Fruit fly (Drosophila melanogaster): Measurements from ENCODE around the gene CG11333.

Gene CG11333

dm6 chr3R:31457997-31458467 lies 5.1 kb upstream of the CG11333 start (continued):
- TF ChIP-seq HLH4C (GFP tag; IDR thresholded peaks at IDR 0.05; ENCODE audit: partially characterized antibody) (0 out of 3 replicates have a peak, but pooled peaks have one; percentile 21), toy (GFP tag; IDR thresholded peaks at IDR 0.05) (no peak), HLH3B (GFP tag; IDR thresholded peaks at IDR 0.05) (no peak), CG2116 (GFP tag; optimal IDR thresholded peaks at IDR 0.05) (peak; percentile 8), HmgZ (tag; optimal IDR thresholded peaks at IDR 0.05) (peak; percentile 52), Eip74EF (GFP tag; optimal IDR thresholded peaks at IDR 0.05) (peak in 1 of 2 experiments; percentile 26), CG17328 (GFP tag; IDR thresholded peaks at IDR 0.05) (no peak), Scr (GFP tag; IDR thresholded peaks at IDR 0.05; ENCODE audit: partially characterized antibody) (peak; percentile 40; the same call in 1 of the 2 replicates), Hr51 (GFP tag; optimal IDR thresholded peaks at IDR 0.05) (no peak), CG8478 (optimal IDR thresholded peaks at IDR 0.05) (peak; percentile 79), zfh1 (GFP tag; IDR thresholded peaks at IDR 0.05) (0 out of 3 replicates have a peak, but pooled peaks have one; percentile 7), crp (GFP tag; optimal IDR thresholded peaks at IDR 0.05) (peak in 1 of 2 experiments; percentile 61), Rfx (GFP tag; IDR thresholded peaks at IDR 0.05) (0 out of 2 replicates have a peak, but pooled peaks have one; percentile 9), lola (GFP tag; optimal IDR thresholded peaks at IDR 0.05) (peak in 1 of 3 experiments; percentile 87), p53 (GFP tag; optimal IDR thresholded peaks at IDR 0.05) (no peak), Bgb (GFP tag; IDR thresholded peaks at IDR 0.05; ENCODE audit: partially characterized antibody) (peak; percentile 54; the same call in 1 of the 2 replicates), HmgD (GFP tag; optimal IDR thresholded peaks at IDR 0.05) (peak; percentile 79), Oli (tag; optimal IDR thresholded peaks at IDR 0.05) (no peak), pita (GFP tag; optimal IDR thresholded peaks at IDR 0.05) (peak; percentile 4)

dm6 chr3R:31459769-31460168 lies 3.3 kb upstream of the CG11333 start, which contains the start of gene Loxl1:
Gene Loxl1 (minus strand): TSS chr3R:31459869.
- no peak for TF ChIP-seq lola (GFP tag; optimal IDR thresholded peaks at IDR 0.05)
- no peak for TF ChIP-seq stwl (tag; optimal IDR thresholded peaks at IDR 0.05)
- peak; percentile 13 for TF ChIP-seq sens (GFP tag)
- TF ChIP-seq CG12942 (GFP tag; optimal IDR thresholded peaks at IDR 0.05): no peak
- no peak for TF ChIP-seq TFAM (GFP tag; optimal IDR thresholded peaks at IDR 0.05)
- no peak for TF ChIP-seq esg (GFP tag; conservative IDR thresholded peaks at IDR 0.05)
- no peak for TF ChIP-seq Fer2 (tag; optimal IDR thresholded peaks at IDR 0.05)

dm6 chr3R:31461281-31461680 lies 1.8 kb upstream of the CG11333 start:
- TF ChIP-seq CG34376 (GFP tag; optimal IDR thresholded peaks at IDR 0.05) (peak; percentile 47), hth (optimal IDR thresholded peaks at IDR 0.05) (no peak), seq (GFP tag; IDR thresholded peaks at IDR 0.05) (no peak), Med (GFP tag) (peak; percentile 36), Doc2 (GFP tag; IDR thresholded peaks at IDR 0.05) (no peak), pum (GFP tag; optimal IDR thresholded peaks at IDR 0.05) (no peak), cwo (GFP tag; optimal IDR thresholded peaks at IDR 0.05) (peak; percentile 69), sug (tag; optimal IDR thresholded peaks at IDR 0.05) (peak; percentile 60)

- TF ChIP-seq Deaf1 (tag; optimal IDR thresholded peaks at IDR 0.05) (peak; percentile 12), CG1792 (GFP tag; optimal IDR thresholded peaks at IDR 0.05) (no peak), CG6175 (GFP tag; IDR thresholded peaks at IDR 0.05) (no peak), CG14014 (GFP tag; IDR thresholded peaks at IDR 0.05) (0 out of 2 replicates have a peak, but pooled peaks have one; percentile 9), Bgb (GFP tag; IDR thresholded peaks at IDR 0.05; ENCODE audit: partially characterized antibody) (0 out of 2 replicates have a peak, but pooled peaks have one; percentile 14), CG15269 (tag; optimal IDR thresholded peaks at IDR 0.05) (no peak), fu2 (GFP tag; optimal IDR thresholded peaks at IDR 0.05) (no peak), CG4282 (GFP tag; optimal IDR thresholded peaks at IDR 0.05) (no peak), prd (optimal IDR thresholded peaks at IDR 0.05) (no peak), prd (GFP tag; IDR thresholded peaks at IDR 0.05) (0 out of 3 replicates have a peak, but pooled peaks have one; percentile 27), crol (GFP tag; IDR thresholded peaks at IDR 0.05) (peak; percentile 78), Xbp1 (GFP tag; optimal IDR thresholded peaks at IDR 0.05) (peak; percentile 11), fd102C (GFP tag; optimal IDR thresholded peaks at IDR 0.05) (no peak), Ets97D (GFP tag; optimal IDR thresholded peaks at IDR 0.05) (no peak)
Observed at dm6 chr3R:31462299-31463011, 646 bp upstream of the CG11333 start.
